Fruit fly (Drosophila melanogaster) whole organism, embryonic: Measurements from ENCODE around the gene slmo.
A peak's percentile ranks its signal among the peaks of the same experiment; 100 is the strongest.

Experiments used
- Atf3 ChIP-seq: fragments of 200-800 bp; sonication (Bioruptor generic); optimal IDR thresholded peaks from 3 replicates; lab custom pipeline; 2016; ENCODE audit warnings: missing biosample characterization, missing genetic modification characterization
- CG10274 ChIP-seq: fragments of 200-800 bp; sonication (Bioruptor generic); optimal IDR thresholded peaks from 3 replicates; lab custom pipeline; 2017; ENCODE audit warnings: missing biosample characterization, mild to moderate bottlenecking, missing genetic modification characterization
- CG10431 ChIP-seq: fragments of 200-800 bp; sonication (Bioruptor generic); optimal IDR thresholded peaks from 3 replicates; lab custom pipeline; 2018; ENCODE audit warnings: missing biosample characterization, mild to moderate bottlenecking, missing genetic modification characterization
- CG11560 ChIP-seq: fragments of 200-800 bp; sonication (Bioruptor generic); IDR thresholded peaks from 3 replicates; pipeline ENCODE4 v1.3.6; 2022; ENCODE audit warnings: missing biosample characterization, missing genetic modification characterization
- CG11695 ChIP-seq: fragments of 200-800 bp; sonication (Bioruptor generic); IDR thresholded peaks from 3 replicates; pipeline ENCODE4 v1.3.6; 2022; ENCODE audit warnings: missing biosample characterization, missing genetic modification characterization
- CG13775 ChIP-seq: fragments of 200-800 bp; sonication (Bioruptor generic); optimal IDR thresholded peaks from 3 replicates; lab custom pipeline; 2017; ENCODE audit warnings: missing biosample characterization, mild to moderate bottlenecking, missing genetic modification characterization
- CG17802 ChIP-seq: fragments of 200-800 bp; sonication (Bioruptor generic); optimal IDR thresholded peaks from 2 replicates; lab custom pipeline; 2018; ENCODE audit warnings: missing biosample characterization, mild to moderate bottlenecking, missing genetic modification characterization, moderate library complexity
- CG2116 ChIP-seq: fragments of 200-800 bp; sonication (Bioruptor generic); optimal IDR thresholded peaks from 3 replicates; lab custom pipeline; 2018; ENCODE audit warnings: missing biosample characterization, mild to moderate bottlenecking, missing genetic modification characterization
- CG3065 ChIP-seq: fragments of 200-800 bp; sonication (Bioruptor generic); optimal IDR thresholded peaks from 2 replicates; lab custom pipeline; 2016; ENCODE audit warnings: missing biosample characterization, missing genetic modification characterization
- CG33557 ChIP-seq: fragments of 200-800 bp; sonication (Bioruptor generic); optimal IDR thresholded peaks from 2 replicates; lab custom pipeline; 2019; ENCODE audit warnings: missing biosample characterization, mild to moderate bottlenecking, missing genetic modification characterization, moderate library complexity
- CG3407 ChIP-seq: fragments of 200-800 bp; sonication (Bioruptor generic); optimal IDR thresholded peaks from 2 replicates; lab custom pipeline; 2018; ENCODE audit warnings: missing biosample characterization, mild to moderate bottlenecking, missing genetic modification characterization
- CG42726 ChIP-seq: fragments of 200-800 bp; sonication (Bioruptor generic); IDR thresholded peaks from 2 replicates; pipeline ENCODE4 v1.3.6; 2022; ENCODE audit warnings: missing biosample characterization, missing genetic modification characterization; ENCODE audit not compliant: partially characterized antibody
- CG5180 ChIP-seq: fragments of 200-800 bp; sonication (Bioruptor generic); optimal IDR thresholded peaks from 3 replicates; lab custom pipeline; 2017; ENCODE audit warnings: missing biosample characterization, missing genetic modification characterization, mild to moderate bottlenecking, moderate library complexity, missing genetic modification reagents
- CG6654 ChIP-seq: fragments of 200-800 bp; sonication (Bioruptor generic); optimal IDR thresholded peaks from 2 replicates; lab custom pipeline; 2017; ENCODE audit warnings: missing biosample characterization, mild to moderate bottlenecking, missing genetic modification characterization
- CG8388 ChIP-seq: fragments of 200-800 bp; sonication (Bioruptor generic); optimal IDR thresholded peaks from 2 replicates; lab custom pipeline; 2019; ENCODE audit warnings: missing biosample characterization, mild to moderate bottlenecking, missing genetic modification characterization, moderate library complexity
- Dad ChIP-seq: fragments of 200-800 bp; sonication (Bioruptor generic); optimal IDR thresholded peaks from 3 replicates; lab custom pipeline; 2016; ENCODE audit warnings: missing biosample characterization, missing genetic modification characterization
- Dref ChIP-seq: fragments of 200-800 bp; sonication (Bioruptor generic); IDR thresholded peaks from 2 replicates; pipeline ENCODE4 v1.3.6; 2022; ENCODE audit warnings: missing biosample characterization, missing genetic modification characterization
- Eip74EF ChIP-seq, 2 experiments: fragments of 200-800 bp in 1 of 2; fragments of >200 bp in 1 of 2; sonication (Bioruptor generic) in 1 of 2; optimal IDR thresholded peaks; 2 replicates each; lab custom pipeline; 2017 to 2019; ENCODE audit warnings: missing biosample characterization in 2 of 2, missing genetic modification characterization in 2 of 2, mild to moderate bottlenecking in 1 of 2, moderate library complexity in 1 of 2
- Ets97D ChIP-seq: fragments of 200-800 bp; sonication (Bioruptor generic); optimal IDR thresholded peaks from 3 replicates; lab custom pipeline; 2016; ENCODE audit warnings: missing biosample characterization, missing genetic modification characterization
- HHEX ChIP-seq: fragments of 200-800 bp; sonication (Bioruptor generic); optimal IDR thresholded peaks from 3 replicates; lab custom pipeline; 2017; ENCODE audit warnings: missing biosample characterization, mild to moderate bottlenecking, missing genetic modification characterization, missing genetic modification reagents
- HLH4C ChIP-seq: fragments of 200-800 bp; sonication (Bioruptor generic); IDR thresholded peaks from 3 replicates; pipeline ENCODE4 v1.3.6; 2022; ENCODE audit warnings: missing biosample characterization, missing genetic modification characterization; ENCODE audit not compliant: partially characterized antibody
- Hr78 ChIP-seq, 2 experiments: fragments of 200-800 bp in 1 of 2; fragments of >200 bp in 1 of 2; sonication (Bioruptor generic) in 1 of 2; optimal IDR thresholded peaks; 2 replicates each; lab custom pipeline; 2017 to 2019; ENCODE audit warnings: missing biosample characterization in 2 of 2, missing genetic modification characterization in 2 of 2, mild to moderate bottlenecking in 1 of 2, moderate library complexity in 1 of 2
- NC2β ChIP-seq: fragments of 200-800 bp; sonication (Bioruptor generic); optimal IDR thresholded peaks from 2 replicates; lab custom pipeline; 2016; ENCODE audit warnings: missing biosample characterization, missing genetic modification characterization
- Oaz ChIP-seq: fragments of 200-800 bp; sonication (Bioruptor generic); IDR thresholded peaks from 2 replicates; pipeline ENCODE4 v1.3.6; 2022; ENCODE audit warnings: missing biosample characterization, missing genetic modification characterization
- ato ChIP-seq: fragments of 200-800 bp; sonication (Bioruptor generic); IDR thresholded peaks from 2 replicates; pipeline ENCODE4 v1.3.6; 2022; ENCODE audit warnings: missing biosample characterization, missing genetic modification characterization; ENCODE audit not compliant: partially characterized antibody
- az2 ChIP-seq: fragments of 200-800 bp; sonication (Bioruptor generic); optimal IDR thresholded peaks from 3 replicates; lab custom pipeline; 2016; ENCODE audit warnings: missing biosample characterization, missing genetic modification characterization
- bbx ChIP-seq: fragments of 200-800 bp; sonication (Bioruptor generic); IDR thresholded peaks from 2 replicates; pipeline ENCODE4 v1.3.6; 2022; ENCODE audit warnings: missing biosample characterization, missing genetic modification characterization; ENCODE audit not compliant: partially characterized antibody
- bsh ChIP-seq, 2 experiments: fragments of 200-800 bp; sonication (Bioruptor generic); optimal IDR thresholded peaks; 2 replicates each; lab custom pipeline; 2017 to 2018; ENCODE audit warnings: mild to moderate bottlenecking in 2 of 2, missing biosample characterization in 2 of 2, missing genetic modification characterization in 2 of 2, moderate library complexity in 1 of 2
- corto ChIP-seq: fragments of 200-800 bp; sonication (Bioruptor generic); optimal IDR thresholded peaks from 2 replicates; lab custom pipeline; 2016; ENCODE audit warnings: missing biosample characterization, mild to moderate bottlenecking, missing genetic modification characterization, moderate library complexity
- dmrt11E ChIP-seq: fragments of 200-800 bp; sonication (Bioruptor generic); optimal IDR thresholded peaks from 3 replicates; lab custom pipeline; 2018; ENCODE audit warnings: missing biosample characterization, mild to moderate bottlenecking, missing genetic modification characterization, moderate library complexity
- emc ChIP-seq: fragments of 200-800 bp; sonication (Bioruptor generic); optimal IDR thresholded peaks from 2 replicates; lab custom pipeline; 2016; ENCODE audit warnings: missing biosample characterization, missing genetic modification characterization
- esg ChIP-seq: fragments of 200-800 bp; sonication (Bioruptor generic); conservative IDR thresholded peaks from 2 replicates; pipeline ENCODE4 v1.3.6; 2022; ENCODE audit warnings: missing biosample characterization, missing genetic modification characterization
- exex ChIP-seq: fragments of 200-800 bp; sonication (Bioruptor generic); optimal IDR thresholded peaks from 4 replicates; lab custom pipeline; 2018; ENCODE audit warnings: missing biosample characterization, mild to moderate bottlenecking, missing genetic modification characterization, moderate library complexity
- fru ChIP-seq: fragments of >200 bp; optimal IDR thresholded peaks from 2 replicates; lab custom pipeline; 2017
- ftz-f1 ChIP-seq: fragments of 200-800 bp; sonication (Bioruptor generic); optimal IDR thresholded peaks from 2 replicates; lab custom pipeline; 2016; ENCODE audit warnings: missing biosample characterization, missing genetic modification characterization
- insv ChIP-seq, 2 experiments: fragments of 200-800 bp; sonication (Bioruptor generic); optimal IDR thresholded peaks; 3 replicates each; lab custom pipeline; 2016 to 2018; ENCODE audit warnings: missing biosample characterization in 2 of 2, missing genetic modification characterization in 2 of 2
- inv ChIP-seq: fragments of 200-800 bp; sonication (Bioruptor generic); IDR thresholded peaks from 2 replicates; pipeline ENCODE4 v1.3.6; 2022; ENCODE audit warnings: missing biosample characterization, missing genetic modification characterization; ENCODE audit not compliant: partially characterized antibody
- klu ChIP-seq: fragments of 200-800 bp; sonication (Bioruptor generic); IDR thresholded peaks from 2 replicates; pipeline ENCODE4 v1.3.6; 2022; ENCODE audit warnings: missing biosample characterization, missing genetic modification characterization
- knrl ChIP-seq: fragments of 200-800 bp; sonication (Bioruptor generic); IDR thresholded peaks from 3 replicates; pipeline ENCODE4 v1.3.6; 2022; ENCODE audit warnings: missing biosample characterization, missing genetic modification characterization; ENCODE audit not compliant: partially characterized antibody
- lilli ChIP-seq: fragments of 200-800 bp; sonication (Bioruptor generic); optimal IDR thresholded peaks from 3 replicates; lab custom pipeline; 2016; ENCODE audit warnings: missing biosample characterization, missing genetic modification characterization
- lov ChIP-seq, 2 experiments: fragments of 200-800 bp in 1 of 2; fragments of >200 bp in 1 of 2; sonication (Bioruptor generic) in 1 of 2; IDR thresholded peaks in 1 of 2; optimal IDR thresholded peaks in 1 of 2; 2 replicates in 1 of 2; 3 replicates in 1 of 2; pipeline versions ENCODE4 v1.3.6 to Lab custom; 2017 to 2022; ENCODE audit warnings: missing biosample characterization in 1 of 2, missing genetic modification characterization in 1 of 2
- pho ChIP-seq: fragments of 200-800 bp; sonication (Bioruptor generic); optimal IDR thresholded peaks from 2 replicates; lab custom pipeline; 2016; ENCODE audit warnings: missing biosample characterization, missing genetic modification characterization
- ro ChIP-seq: fragments of 200-800 bp; sonication (Bioruptor generic); IDR thresholded peaks from 2 replicates; pipeline ENCODE4 v1.3.6; 2022; ENCODE audit warnings: missing biosample characterization, missing genetic modification characterization
- row ChIP-seq: fragments of 200-800 bp; sonication (Bioruptor generic); IDR thresholded peaks from 3 replicates; pipeline ENCODE4 v1.3.6; 2022; ENCODE audit warnings: missing biosample characterization, missing genetic modification characterization
- sisA ChIP-seq: fragments of 200-800 bp; sonication (Bioruptor generic); IDR thresholded peaks from 2 replicates; pipeline ENCODE4 v1.3.6; 2022; ENCODE audit warnings: missing biosample characterization, missing genetic modification characterization
- trh ChIP-seq: fragments of 200-800 bp; sonication (Bioruptor generic); optimal IDR thresholded peaks from 2 replicates; lab custom pipeline; 2016; ENCODE audit warnings: missing biosample characterization, missing genetic modification characterization
- tx ChIP-seq: fragments of 200-800 bp; sonication (Bioruptor generic); optimal IDR thresholded peaks from 2 replicates; lab custom pipeline; 2016; ENCODE audit warnings: missing biosample characterization, missing genetic modification characterization
- zen2 ChIP-seq: fragments of 200-800 bp; sonication (Bioruptor generic); IDR thresholded peaks from 3 replicates; pipeline ENCODE4 v1.3.6; 2022; ENCODE audit warnings: missing biosample characterization, missing genetic modification characterization; ENCODE audit not compliant: partially characterized antibody

slmo gene

DNA sequence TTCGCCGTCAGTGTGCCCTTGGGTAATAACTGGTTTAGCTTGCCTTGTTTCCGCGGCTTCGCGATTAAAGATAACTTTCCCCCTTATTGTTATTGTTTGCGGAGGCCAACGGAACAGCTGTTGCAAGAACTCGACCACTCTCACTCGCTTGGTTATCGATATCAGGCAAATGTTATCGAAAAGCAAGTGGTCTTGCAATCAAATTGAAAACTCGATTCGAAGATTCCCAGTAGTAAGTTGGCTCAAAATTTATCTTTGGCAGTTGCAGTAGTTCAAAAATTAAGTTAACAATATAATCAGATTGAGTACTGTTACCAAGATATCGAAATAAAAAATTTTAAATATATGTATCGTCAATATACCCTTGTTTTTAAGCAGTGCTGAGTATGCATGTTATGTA, 17.3 kb upstream of the slmo start, which contains the start of the genes Fbw5 and CG9147 (continued):
- TF ChIP-seq lilli (GFP tag; lab: Kevin White, UChicago), result peak; percentile 100
- TF ChIP-seq CG3407 (GFP tag; lab: Kevin White, UChicago), result peak; percentile 99
- peak; percentile 99 for TF ChIP-seq ro (GFP tag; lab: Robert Waterston, UW)
- TF ChIP-seq Hr78 (GFP tag; optimal IDR thresholded peaks at IDR 0.05; lab: Kevin White, UChicago), result peak in 1 of 2 experiments; percentile 97
- peak; percentile 100 for TF ChIP-seq dmrt11E
- TF ChIP-seq CG10431, result peak; percentile 98
- peak; percentile 70 for TF ChIP-seq bbx (GFP tag; lab: Robert Waterston, UW)
- no peak for TF ChIP-seq CG42726 (GFP tag; lab: Robert Waterston, UW)
- peak; percentile 99 for TF ChIP-seq klu (GFP tag; lab: Robert Waterston, UW)
- peak; percentile 99 for TF ChIP-seq CG3065 (GFP tag; lab: Kevin White, UChicago)
- peak; percentile 100 for TF ChIP-seq az2 (GFP tag; lab: Kevin White, UChicago)
- peak; percentile 96 for TF ChIP-seq CG2116
- TF ChIP-seq inv (GFP tag; lab: Robert Waterston, UW), result peak; percentile 18; the same call in 1 of the 2 replicates
- peak; percentile 94 for TF ChIP-seq exex
- peak; percentile 90 for TF ChIP-seq CG5180
- peak; percentile 99 for TF ChIP-seq Oaz
- TF ChIP-seq ftz-f1, result peak; percentile 96
- peak; percentile 70 for TF ChIP-seq insv (GFP tag; optimal IDR thresholded peaks at IDR 0.05; lab: Kevin White, UChicago)
- peak; percentile 99 to 100 for TF ChIP-seq bsh (GFP tag; optimal IDR thresholded peaks at IDR 0.05; lab: Kevin White, UChicago)
- peak; percentile 99 for TF ChIP-seq CG33557 (GFP tag; lab: Kevin White, UChicago)
- TF ChIP-seq knrl (GFP tag; lab: Robert Waterston, UW), result 0 out of 3 replicates have a peak, but pooled peaks have one; percentile 20
- no peak; the same call in 1 of the 2 replicates for TF ChIP-seq ato (GFP tag; lab: Robert Waterston, UW)
- TF ChIP-seq CG11560 (tag; lab: Robert Waterston, UW), result peak; percentile 94
- peak; percentile 95 for TF ChIP-seq CG10274 (GFP tag; lab: Kevin White, UChicago)
- peak; percentile 91 for TF ChIP-seq CG6654 (GFP tag; lab: Kevin White, UChicago)
- TF ChIP-seq CG13775 (GFP tag; lab: Kevin White, UChicago), result peak; percentile 99
- TF ChIP-seq CG17802 (tag; lab: Kevin White, UChicago), result peak; percentile 93
- TF ChIP-seq NC2β (GFP tag; lab: Kevin White, UChicago), result peak; percentile 99
- TF ChIP-seq fru (lab: Kevin White, UChicago), result no peak
- TF ChIP-seq sisA (GFP tag; lab: Robert Waterston, UW), result peak; percentile 100
- peak; percentile 70 for TF ChIP-seq HLH4C
- peak; percentile 100 for TF ChIP-seq row (GFP tag; lab: Robert Waterston, UW)
- no peak for TF ChIP-seq lov (optimal IDR thresholded peaks at IDR 0.05; lab: Kevin White, UChicago)
- TF ChIP-seq lov (GFP tag; IDR thresholded peaks at IDR 0.05; lab: Robert Waterston, UW), result peak; percentile 99
- TF ChIP-seq Atf3 (GFP tag; lab: Kevin White, UChicago), result peak; percentile 99
- TF ChIP-seq HHEX (GFP tag; lab: Kevin White, UChicago), result peak; percentile 99
- peak; percentile 99 for TF ChIP-seq trh
- TF ChIP-seq esg (GFP tag; lab: Robert Waterston, UW), result peak; percentile 100
- peak; percentile 100 for TF ChIP-seq tx (GFP tag; lab: Kevin White, UChicago)
- TF ChIP-seq pho (GFP tag; lab: Kevin White, UChicago), result peak; percentile 99
- peak; percentile 99 for TF ChIP-seq Dad
- TF ChIP-seq emc, result peak; percentile 98
- TF ChIP-seq CG8388 (GFP tag; lab: Kevin White, UChicago), result peak; percentile 99
- TF ChIP-seq Dref (GFP tag; lab: Robert Waterston, UW), result peak; percentile 76
- peak in 1 of 2 experiments; percentile 100 for TF ChIP-seq Eip74EF (GFP tag; optimal IDR thresholded peaks at IDR 0.05; lab: Kevin White, UChicago)
- TF ChIP-seq corto (GFP tag; lab: Kevin White, UChicago), result peak; percentile 99
- peak; percentile 97 for TF ChIP-seq Ets97D (GFP tag; lab: Kevin White, UChicago)
- peak; percentile 65; the same call in 2 of the 3 replicates for TF ChIP-seq zen2 (GFP tag; lab: Robert Waterston, UW)
- TF ChIP-seq CG11695 (GFP tag; lab: Robert Waterston, UW), result peak; percentile 100
